Worm (Caenorhabditis elegans): ENCODE data around the gene hlh-6.

hlh-6 gene

ce11 chrII:9614728-9615127 lies at the start of gene hlh-6:
Gene hlh-6 (minus strand): TSS chrII:9614828.
- no peak for TF ChIP-seq dpl-1 (GFP tag; optimal IDR thresholded peaks at IDR 0.05)
- TF ChIP-seq C34B4.2 (tag; optimal IDR thresholded peaks at IDR 0.05), result no peak
- no peak for TF ChIP-seq zag-1 (tag; optimal IDR thresholded peaks at IDR 0.05)
- TF ChIP-seq vab-15 (tag; optimal IDR thresholded peaks at IDR 0.05), result no peak
- TF ChIP-seq nhr-77 (tag; optimal IDR thresholded peaks at IDR 0.05), result no peak
- TF ChIP-seq lin-14 (GFP tag; optimal IDR thresholded peaks at IDR 0.05), result no peak
- TF ChIP-seq dsc-1 (tag; optimal IDR thresholded peaks at IDR 0.05), result no peak
- no peak for TF ChIP-seq lin-35 (GFP tag; optimal IDR thresholded peaks at IDR 0.05)

- TF ChIP-seq ztf-11 (tag; optimal IDR thresholded peaks at IDR 0.05) (no peak), pag-3 (tag; optimal IDR thresholded peaks at IDR 0.05; ENCODE audit: borderline replicate concordance, insufficient read depth) (no peak), mdl-1 (tag; optimal IDR thresholded peaks at IDR 0.05) (no peak), nhr-84 (tag; optimal IDR thresholded peaks at IDR 0.05) (no peak), nhr-12 (tag; optimal IDR thresholded peaks at IDR 0.05) (no peak), zag-1 (tag; optimal IDR thresholded peaks at IDR 0.05) (no peak), grh-1 (GFP tag; IDR thresholded peaks at IDR 0.05) (no peak), elt-3 (tag; optimal IDR thresholded peaks at IDR 0.05) (peak in 1 of 6 experiments; percentile 38), unc-30 (tag; optimal IDR thresholded peaks at IDR 0.05) (no peak), efl-3 (GFP tag; optimal IDR thresholded peaks at IDR 0.05) (no peak), nhr-90 (tag; optimal IDR thresholded peaks at IDR 0.05; ENCODE audit: poor library complexity) (no peak), nhr-76 (tag; optimal IDR thresholded peaks at IDR 0.05) (no peak), lin-13 (GFP tag; optimal IDR thresholded peaks at IDR 0.05) (no peak), isw-1 (GFP tag; IDR thresholded peaks at IDR 0.05) (no peak), nhr-71 (tag; optimal IDR thresholded peaks at IDR 0.05) (peak; percentile 18), lin-14 (GFP tag; optimal IDR thresholded peaks at IDR 0.05) (peak; percentile 10), C04F5.9 (tag; optimal IDR thresholded peaks at IDR 0.05) (no peak), dpl-1 (GFP tag; optimal IDR thresholded peaks at IDR 0.05) (no peak), blmp-1 (tag; optimal IDR thresholded peaks at IDR 0.05) (peak; percentile 26), nhr-20 (tag; optimal IDR thresholded peaks at IDR 0.05) (peak; percentile 47), nhr-85 (tag) (peak; percentile 66), efl-1 (optimal IDR thresholded peaks at IDR 0.05) (no peak), efl-1 (GFP tag; optimal IDR thresholded peaks at IDR 0.05 in 1 of 2) (no peak), ceh-63 (GFP tag; optimal IDR thresholded peaks at IDR 0.05) (no peak)
Observed at ce11 chrII:9662797-9663196, 48.2 kb upstream of the hlh-6 start, which contains the start of gene cyp-13A10. Gene cyp-13A10 (minus strand): TSS chrII:9662884.

ce11 chrII:9662160-9662559 lies 47.5 kb upstream of the hlh-6 start:
- TF ChIP-seq lir-3 (tag; optimal IDR thresholded peaks at IDR 0.05; ENCODE audit: poor library complexity), result no peak

ce11 chrII:9660379-9660778 lies 45.8 kb upstream of the hlh-6 start, which contains the start of gene ZK1320.3:
Gene ZK1320.3 (minus strand): TSS chrII:9660419.
- no peak for TF ChIP-seq C16A3.4 (tag; optimal IDR thresholded peaks at IDR 0.05)
- TF ChIP-seq mep-1 (tag; optimal IDR thresholded peaks at IDR 0.05), result no peak
- TF ChIP-seq nhr-237 (tag; optimal IDR thresholded peaks at IDR 0.05), result no peak
- no peak for TF ChIP-seq lin-35 (GFP tag; optimal IDR thresholded peaks at IDR 0.05)
- no peak for TF ChIP-seq swsn-7 (tag; optimal IDR thresholded peaks at IDR 0.05)
- TF ChIP-seq ceh-82 (tag; optimal IDR thresholded peaks at IDR 0.05), result no peak
- no peak for TF ChIP-seq pag-3 (tag; optimal IDR thresholded peaks at IDR 0.05; ENCODE audit: borderline replicate concordance, insufficient read depth)
- no peak for TF ChIP-seq fos-1 (tag; optimal IDR thresholded peaks at IDR 0.05)
- TF ChIP-seq elt-2 (tag; optimal IDR thresholded peaks at IDR 0.05), result no peak
- no peak for TF ChIP-seq nhr-20 (tag; optimal IDR thresholded peaks at IDR 0.05)
- TF ChIP-seq lin-39 (tag; optimal IDR thresholded peaks at IDR 0.05), result no peak
- TF ChIP-seq unc-86 (tag; optimal IDR thresholded peaks at IDR 0.05), result no peak
- no peak for TF ChIP-seq irx-1 (tag; optimal IDR thresholded peaks at IDR 0.05)
- no peak for TF ChIP-seq lin-13 (GFP tag; optimal IDR thresholded peaks at IDR 0.05)
- TF ChIP-seq snu-23 (GFP tag; optimal IDR thresholded peaks at IDR 0.05), result no peak
- TF ChIP-seq C04F5.9 (tag; optimal IDR thresholded peaks at IDR 0.05), result no peak
- no peak for TF ChIP-seq unc-130 (tag; optimal IDR thresholded peaks at IDR 0.05)
- no peak for TF ChIP-seq pax-3 (tag; optimal IDR thresholded peaks at IDR 0.05)

Data from whole organism, L1 larva.